Worm (Caenorhabditis elegans) whole organism, dauer: ENCODE results near the gene C16C8.10.
"Not testable (repeated sequence)": the region's sequence is repeated elsewhere in the genome, so short reads cannot be mapped to it uniquely, and the experiment has no call there.

Experiments
- unc-62 ChIP-seq: sonication (generic microtip); optimal IDR thresholded peaks from 2 replicates; lab custom pipeline; 2017; ENCODE audit warnings: missing biosample characterization, missing genetic modification reagents, missing genetic modification characterization

Gene C16C8.10

DNA sequence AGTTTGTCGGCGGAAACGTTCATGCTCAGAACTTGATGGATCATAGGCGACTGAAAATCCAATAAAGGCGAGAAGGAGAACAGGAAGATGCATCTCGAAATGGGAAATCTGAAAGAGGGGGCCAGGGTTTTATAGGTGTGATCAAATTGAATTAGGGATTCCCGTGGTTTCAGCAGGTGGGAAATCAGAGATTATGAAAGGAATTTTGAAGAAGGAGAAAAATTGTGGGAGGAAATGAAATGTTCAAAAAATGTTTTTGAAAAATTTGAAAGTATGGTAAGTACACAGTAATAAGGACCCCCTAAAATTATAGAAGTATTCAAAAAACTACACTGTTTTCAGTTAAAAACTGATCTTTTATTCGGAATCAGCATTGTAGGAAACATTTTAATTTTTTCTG is 6.1 kb upstream of the C16C8.10 start, which contains the start of gene Y49F6B.20:
TSS of gene Y49F6B.20 (minus strand) at position 101 of the 400 bp plus-strand sequence.
- TF ChIP-seq unc-62 (GFP tag; lab: Kevin White, UChicago) = no peak

DNA sequence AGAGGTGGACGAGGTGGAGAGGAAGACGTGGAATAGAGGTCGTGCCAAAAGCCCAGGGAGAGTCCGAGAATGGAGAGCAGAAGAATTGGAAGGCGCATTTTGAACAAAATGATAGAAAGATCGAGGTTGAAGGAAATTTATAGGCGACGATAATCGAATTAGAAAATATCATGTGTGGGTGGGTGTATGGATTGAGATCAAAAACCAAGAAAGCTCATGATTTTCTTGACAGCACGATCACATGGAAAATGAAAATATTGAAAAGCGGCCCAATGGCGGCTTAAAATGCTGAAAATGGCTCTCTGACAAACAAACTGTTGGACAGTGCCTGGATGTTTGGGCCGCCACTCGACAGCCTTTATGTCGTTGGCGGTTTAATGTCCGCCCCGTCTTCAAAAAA is 1.4 kb downstream of the C16C8.10 start, which contains the start of gene C16C8.9:
TSS of gene C16C8.9 (minus strand) at position 101 of the 400 bp plus-strand sequence.
- TF ChIP-seq unc-62 (GFP tag; lab: Kevin White, UChicago) = no peak

DNA sequence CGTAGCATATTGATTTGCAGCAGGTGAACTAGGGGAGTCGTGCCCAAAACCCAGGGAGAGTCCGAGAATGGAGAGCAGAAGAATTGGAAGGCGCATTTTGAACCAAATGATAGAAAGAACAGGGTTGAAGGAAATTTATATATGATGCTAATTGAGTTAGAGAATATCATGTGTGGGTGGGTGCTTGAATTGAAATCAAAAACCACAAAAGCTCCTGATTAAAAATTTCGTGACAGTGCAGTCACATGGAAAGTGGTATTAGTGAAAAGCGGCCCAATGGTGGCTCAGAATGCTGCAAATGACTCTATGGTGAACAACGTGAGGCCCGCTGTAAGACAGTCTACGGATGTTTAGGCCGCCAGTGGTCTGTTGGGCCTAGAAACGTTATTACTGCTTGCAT is 2.9 kb downstream of the C16C8.10 start, which contains the start of gene C16C8.8:
TSS of gene C16C8.8 (minus strand) at position 101 of the 400 bp plus-strand sequence.
- no peak for TF ChIP-seq unc-62 (GFP tag; lab: Kevin White, UChicago)

DNA sequence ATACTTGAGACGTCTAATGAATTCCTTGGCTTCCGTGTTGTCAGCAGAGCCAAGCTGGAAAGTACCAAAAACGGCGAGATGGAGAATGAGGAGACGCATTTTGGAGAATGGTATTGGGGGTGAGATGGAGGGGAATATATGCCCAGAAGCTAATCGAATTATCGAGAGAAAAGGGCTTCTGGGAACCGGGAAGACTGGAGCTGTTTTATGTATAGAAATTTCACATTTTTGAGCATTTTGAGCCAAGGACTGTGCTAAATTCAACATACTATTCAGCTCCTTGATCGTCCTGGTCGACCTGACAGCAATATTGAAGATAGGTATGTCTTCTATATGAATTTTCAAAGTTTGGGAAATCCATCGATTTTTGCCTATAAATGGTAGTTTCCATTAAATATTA is 4.4 kb downstream of the C16C8.10 start, which contains the start of gene C16C8.7:
TSS of gene C16C8.7 (minus strand) at position 101 of the 400 bp plus-strand sequence.
- no peak for TF ChIP-seq unc-62 (GFP tag; lab: Kevin White, UChicago)

DNA sequence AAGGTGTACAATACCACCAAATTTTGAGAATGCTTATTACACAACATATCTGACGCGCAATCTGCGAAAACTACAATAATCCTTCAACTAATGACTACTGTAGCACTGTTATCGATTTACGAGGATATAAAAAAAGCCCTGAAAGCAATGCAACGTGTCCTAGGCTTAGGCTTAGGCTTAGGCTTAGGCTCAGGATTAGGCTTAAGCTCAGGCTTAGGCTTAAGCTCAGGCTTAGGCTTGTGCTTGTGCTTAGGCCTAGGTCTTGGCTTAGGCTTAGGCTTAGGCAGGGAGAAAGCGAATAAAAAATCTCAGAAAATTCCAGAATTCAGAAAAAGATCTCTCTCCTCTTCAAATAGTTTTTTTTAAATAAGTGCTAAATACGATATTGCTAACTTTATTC is 5.3 kb downstream of the C16C8.10 start:
- no peak for TF ChIP-seq unc-62 (GFP tag; lab: Kevin White, UChicago)

DNA sequence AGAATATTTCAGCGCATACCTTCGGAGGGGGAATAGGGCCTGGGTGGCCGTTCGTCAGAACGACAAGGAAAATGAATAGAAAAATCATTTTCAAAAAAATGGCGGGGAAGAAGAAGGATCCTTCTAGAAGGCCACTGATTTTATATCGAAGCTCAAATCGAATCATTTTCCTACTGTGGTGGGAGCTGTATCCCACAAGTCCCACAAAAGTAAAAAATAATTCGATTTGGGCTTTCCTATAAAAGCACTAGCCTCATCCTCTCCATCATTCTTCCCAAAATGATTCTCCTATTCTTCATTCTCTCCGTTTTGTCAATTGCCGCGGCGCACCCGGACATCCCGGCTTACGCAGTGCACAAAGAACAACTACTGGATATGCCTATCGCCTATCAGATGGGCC is 6.3 kb downstream of the C16C8.10 start, which contains the start of the genes C16C8.26 and C16C8.19:
TSS of gene C16C8.26 (minus strand) at position 101 of the 400 bp plus-strand sequence.
TSS of gene C16C8.19 (plus strand) at position 279 of the 400 bp plus-strand sequence.
- no peak for TF ChIP-seq unc-62 (GFP tag; lab: Kevin White, UChicago)

DNA sequence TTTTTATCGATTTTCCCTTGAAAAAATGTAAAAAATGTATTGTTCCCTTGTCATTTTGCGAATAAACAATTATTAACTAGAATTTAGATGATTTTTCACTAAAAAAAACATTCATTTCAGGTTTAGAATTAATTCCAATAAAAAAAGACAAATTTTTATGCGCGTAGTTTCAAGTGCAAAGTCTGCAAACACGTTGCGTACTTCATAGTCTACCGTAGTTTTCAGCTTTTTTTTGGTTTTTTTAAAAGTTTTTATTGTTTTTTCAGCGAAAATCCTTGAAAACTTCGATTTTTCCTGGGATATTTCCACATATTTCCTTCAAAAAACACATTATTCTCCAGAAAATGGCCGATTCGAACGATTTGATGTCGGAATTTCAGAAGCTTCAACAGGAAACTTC is 11.0 kb downstream of the C16C8.10 start, which contains the start of gene C16C8.11:
TSS of gene C16C8.11 (plus strand) at position 188 of the 400 bp plus-strand sequence.
- no peak for TF ChIP-seq unc-62 (GFP tag; lab: Kevin White, UChicago)

DNA sequence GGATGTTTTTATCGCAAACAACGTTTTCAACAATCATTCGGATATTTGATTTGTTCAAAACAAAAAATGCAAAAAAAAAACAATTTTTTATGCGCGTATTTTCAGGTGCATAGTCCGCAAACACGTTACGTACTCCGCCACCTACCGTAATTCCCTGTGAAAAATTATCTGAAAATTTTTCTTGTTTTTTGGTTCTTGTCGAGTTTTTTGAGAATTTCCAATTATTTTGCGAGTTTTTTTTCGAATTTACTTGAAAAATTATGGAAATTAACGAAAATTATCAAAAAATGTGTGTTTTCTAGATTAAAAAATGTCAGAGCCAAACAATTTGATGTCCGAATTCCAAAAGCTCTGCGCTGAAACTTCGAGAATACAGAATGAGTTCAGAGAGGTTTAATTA is 12.1 kb downstream of the C16C8.10 start, which contains the start of gene C16C8.12:
TSS of gene C16C8.12 (plus strand) at position 301 of the 400 bp plus-strand sequence.
- no peak for TF ChIP-seq unc-62 (GFP tag; lab: Kevin White, UChicago)

DNA sequence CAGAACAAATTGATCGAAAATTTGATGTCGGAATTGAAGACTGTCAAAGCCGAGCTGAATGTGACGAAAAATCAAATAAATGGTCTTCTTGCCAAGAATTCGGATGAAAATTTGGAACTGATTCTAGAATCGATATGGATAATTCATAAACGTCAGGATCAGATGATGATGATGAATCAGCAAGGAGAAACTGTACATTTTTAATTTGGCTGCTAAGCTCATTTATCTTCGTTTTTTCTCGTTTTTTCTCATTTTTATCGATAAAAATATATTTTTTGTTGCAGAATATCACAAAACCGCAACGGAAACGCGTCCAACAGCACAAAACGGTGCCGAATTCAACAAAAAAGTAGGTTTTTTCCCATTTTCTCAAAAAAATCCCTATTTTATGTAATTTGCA is 15.0 kb downstream of the C16C8.10 start, which contains the start of gene C16C8.14:
TSS of gene C16C8.14 (plus strand) at position 301 of the 400 bp plus-strand sequence.
- TF ChIP-seq unc-62 (GFP tag; lab: Kevin White, UChicago) = not testable (repeated sequence)

DNA sequence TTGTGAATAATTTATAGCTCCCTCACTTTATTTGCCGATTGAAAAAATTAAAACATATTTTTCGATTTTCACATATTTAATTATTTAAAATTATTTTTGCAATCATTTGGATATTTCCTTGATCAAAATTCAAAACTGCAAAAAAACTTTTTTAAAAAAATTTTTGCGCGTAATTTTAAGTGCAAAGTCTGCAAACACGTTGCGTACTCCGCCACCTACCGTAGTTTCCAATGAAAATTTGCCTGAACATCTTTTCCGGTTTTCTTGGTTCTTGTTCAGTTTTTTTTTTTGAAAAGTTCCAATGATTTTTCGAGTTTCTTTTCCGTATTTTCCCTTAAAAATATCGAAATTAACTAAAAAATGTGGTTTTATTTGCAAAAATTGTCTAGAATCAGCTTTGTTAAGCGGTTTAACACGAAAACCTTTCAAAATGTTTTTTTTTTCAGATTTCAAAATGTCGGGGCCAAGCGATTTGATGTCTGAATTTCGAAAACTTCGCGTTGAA is 15.7 kb downstream of the C16C8.10 start, which contains the start of gene C16C8.25:
TSS of gene C16C8.25 (plus strand) at position 455 of the 505 bp plus-strand sequence.
- TF ChIP-seq unc-62 (GFP tag; lab: Kevin White, UChicago) = no peak

DNA sequence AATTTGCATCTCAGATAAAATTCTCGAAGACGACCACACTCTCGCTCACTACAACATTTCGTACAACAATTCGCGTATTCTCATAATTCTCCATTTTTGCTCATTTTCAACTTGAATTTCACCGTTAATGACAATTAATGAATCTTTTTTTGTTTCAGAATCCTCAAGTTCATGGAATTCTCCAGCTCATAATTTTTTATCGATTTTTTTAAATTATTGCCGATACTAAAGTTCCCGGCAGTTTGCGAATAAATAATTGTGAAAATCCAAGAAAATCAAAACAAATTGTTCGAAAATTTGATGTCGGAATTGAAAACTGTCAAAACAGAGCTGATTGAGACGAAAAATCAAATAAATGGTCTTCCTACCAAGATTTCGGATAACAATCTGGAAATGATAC is 16.6 kb downstream of the C16C8.10 start, which contains the start of gene C16C8.21:
TSS of gene C16C8.21 (plus strand) at position 301 of the 400 bp plus-strand sequence.
- TF ChIP-seq unc-62 (GFP tag; lab: Kevin White, UChicago) = no peak

DNA sequence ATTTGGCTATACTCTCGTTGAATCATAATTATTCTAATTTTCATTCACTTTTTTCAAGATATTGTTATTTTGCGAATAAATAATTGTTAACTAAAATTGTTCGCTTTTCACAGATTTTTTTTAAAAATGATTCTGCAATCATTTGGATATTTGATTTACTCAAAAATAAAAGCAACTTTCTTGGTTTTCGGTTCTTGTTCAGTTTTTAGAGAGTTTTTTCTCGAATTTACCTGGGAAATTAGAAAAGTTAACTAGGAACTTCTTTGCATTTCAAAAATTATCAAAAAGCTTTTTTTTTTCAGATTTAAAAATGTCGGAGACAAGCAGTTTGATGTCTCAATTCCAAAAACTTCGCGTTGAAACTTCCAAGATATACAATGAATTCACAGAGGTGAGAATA is 17.8 kb downstream of the C16C8.10 start, which contains the start of the genes C16C8.20 and gldi-6:
TSS of gene C16C8.20 (plus strand) at position 301 of the 400 bp plus-strand sequence.
TSS of gene gldi-6 (plus strand) at position 301 of the 400 bp plus-strand sequence.
- no peak for TF ChIP-seq unc-62 (GFP tag; lab: Kevin White, UChicago)

DNA sequence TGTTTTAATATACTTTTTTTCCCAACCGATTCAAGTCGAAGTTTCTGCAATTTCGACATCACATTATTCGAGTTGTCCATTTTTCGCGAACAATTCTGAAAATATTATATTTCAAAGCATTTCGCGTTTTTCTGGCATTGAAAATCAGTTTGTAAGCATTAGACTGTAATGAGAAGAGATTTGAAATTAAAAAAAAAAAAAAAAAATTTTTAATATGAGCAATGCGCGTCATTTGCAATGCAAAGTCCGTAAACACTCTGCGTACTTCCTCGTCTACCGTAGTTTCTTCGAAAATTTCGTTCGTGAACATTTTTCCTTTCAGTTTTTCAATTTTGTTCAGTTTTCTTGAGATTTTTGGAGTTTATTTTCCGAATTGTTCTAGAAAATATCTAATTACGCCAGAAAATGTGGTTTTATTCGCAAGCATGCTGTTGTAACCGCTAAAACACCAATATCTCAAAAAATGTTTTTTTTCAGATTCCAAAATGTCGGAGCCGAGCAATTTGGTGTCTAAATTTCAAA is 19.1 kb downstream of the C16C8.10 start, which contains the start of the genes C16C8.5 and C16C8.16:
TSS of gene C16C8.5 (minus strand) at position 101 of the 522 bp plus-strand sequence.
TSS of gene C16C8.16 (plus strand) at position 472 of the 522 bp plus-strand sequence.
- no peak for TF ChIP-seq unc-62 (GFP tag; lab: Kevin White, UChicago)

DNA sequence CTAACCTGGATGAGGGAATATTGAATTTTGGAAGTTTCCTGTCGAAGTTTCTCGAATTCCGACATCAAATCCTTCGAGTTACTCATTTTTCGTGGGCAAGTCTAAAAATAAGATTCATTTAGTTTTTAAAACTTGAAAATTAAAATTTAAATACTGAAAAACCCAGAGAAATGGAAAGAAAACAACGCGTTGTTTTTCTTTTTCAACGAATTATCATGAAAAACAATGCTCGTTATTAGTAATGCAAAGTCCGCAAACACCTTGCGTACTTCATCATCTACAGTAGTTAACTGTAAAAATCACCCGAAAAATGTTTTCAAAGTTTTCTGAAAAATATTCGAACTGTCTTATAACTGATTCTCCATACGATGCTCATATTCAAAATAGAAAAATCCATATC is 20.2 kb downstream of the C16C8.10 start, which contains the start of gene C16C8.4:
TSS of gene C16C8.4 (minus strand) at position 101 of the 400 bp plus-strand sequence.
- TF ChIP-seq unc-62 (GFP tag; lab: Kevin White, UChicago) = no peak

DNA sequence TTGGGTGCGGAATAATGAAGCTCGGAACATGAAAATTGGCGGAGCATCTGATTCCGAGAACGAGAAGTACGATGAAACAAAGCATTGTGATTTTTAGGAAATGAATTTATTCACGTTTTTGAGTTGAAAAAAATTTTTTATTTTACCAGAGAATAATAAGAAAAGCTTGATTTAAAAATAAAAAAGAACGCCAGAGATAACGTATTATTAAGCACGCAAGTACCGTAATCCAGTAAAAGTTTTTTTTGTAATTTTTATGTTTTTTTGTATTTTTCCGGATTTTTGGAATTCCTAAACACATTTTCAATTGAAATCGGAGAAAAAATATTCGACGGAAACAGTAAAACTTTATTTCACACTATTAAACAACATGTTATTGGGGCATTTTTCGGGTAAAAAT is 21.3 kb downstream of the C16C8.10 start, which contains the start of gene C16C8.22:
TSS of gene C16C8.22 (minus strand) at position 101 of the 400 bp plus-strand sequence.
- TF ChIP-seq unc-62 (GFP tag; lab: Kevin White, UChicago) = no peak

DNA sequence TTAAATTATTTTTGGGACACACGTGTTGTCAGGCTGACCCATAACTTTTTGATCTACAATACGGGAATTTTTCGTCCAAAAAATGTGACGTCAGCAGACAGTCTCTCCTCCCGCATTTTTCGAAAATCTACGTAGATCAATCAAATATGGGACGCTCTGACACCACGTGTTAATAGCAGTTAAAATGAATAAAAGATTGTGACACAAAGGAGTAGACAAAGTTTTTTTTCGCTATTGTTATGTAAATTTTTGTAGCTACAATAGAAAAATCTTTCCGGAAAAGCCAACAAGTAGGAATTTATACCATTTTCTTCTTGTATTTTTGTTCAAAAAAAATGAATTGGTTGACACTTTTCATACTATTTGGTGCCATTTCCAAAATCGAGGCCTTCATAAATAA is 23.1 kb downstream of the C16C8.10 start, which contains the start of gene C16C8.27:
TSS of gene C16C8.27 (plus strand) at position 301 of the 400 bp plus-strand sequence.
- no peak for TF ChIP-seq unc-62 (GFP tag; lab: Kevin White, UChicago)
